Worm (Caenorhabditis elegans) whole organism, late embryonic: Measurements from ENCODE around the gene nep-2.

ENCODE experiments used
- ama-1 ChIP-seq: fragments of 150-350 bp; optimal IDR thresholded peaks from 2 replicates; lab custom pipeline; 2014
- ceh-18 ChIP-seq: sonication (generic microtip); optimal IDR thresholded peaks from 2 replicates; lab custom pipeline; 2016; ENCODE audit warnings: missing genetic modification characterization, missing compliant biosample characterization
- ceh-48 ChIP-seq: sonication (generic microtip); optimal IDR thresholded peaks from 2 replicates; lab custom pipeline; 2016; ENCODE audit warnings: missing genetic modification characterization, inconsistent platforms, missing compliant biosample characterization
- che-1 ChIP-seq: sonication (generic microtip); optimal IDR thresholded peaks from 2 replicates; lab custom pipeline; 2016; ENCODE audit warnings: mild to moderate bottlenecking, missing genetic modification characterization, missing compliant biosample characterization
- fkh-6 ChIP-seq: sonication (generic microtip); optimal IDR thresholded peaks from 2 replicates; lab custom pipeline; 2016; ENCODE audit warnings: missing genetic modification characterization, missing compliant biosample characterization
- lim-6 ChIP-seq: sonication (generic microtip); optimal IDR thresholded peaks from 2 replicates; lab custom pipeline; 2016; ENCODE audit warnings: missing genetic modification characterization, missing compliant biosample characterization
- madf-2 ChIP-seq: sonication (generic microtip); optimal IDR thresholded peaks from 2 replicates; lab custom pipeline; 2017; ENCODE audit warnings: missing genetic modification characterization, missing compliant biosample characterization
- nhr-11 ChIP-seq: fragments of 150-350 bp; optimal IDR thresholded peaks from 2 replicates; lab custom pipeline; 2014; ENCODE audit warnings: missing biosample characterization, missing genetic modification characterization
- nhr-232 ChIP-seq: sonication (generic microtip); optimal IDR thresholded peaks from 2 replicates; lab custom pipeline; 2016; ENCODE audit warnings: missing genetic modification characterization, missing compliant biosample characterization
- zip-5 ChIP-seq: sonication (generic microtip); optimal IDR thresholded peaks from 2 replicates; lab custom pipeline; 2016; ENCODE audit warnings: missing genetic modification characterization, missing compliant biosample characterization

- no peak for TF ChIP-seq ceh-48 (tag; lab: Kevin White, UChicago)
- TF ChIP-seq fkh-6 (tag; lab: Kevin White, UChicago) = no peak
- TF ChIP-seq lim-6 (tag; lab: Kevin White, UChicago) = no peak
- no peak for TF ChIP-seq nhr-232 (tag; lab: Kevin White, UChicago)
- no peak for TF ChIP-seq nhr-11 (tag; lab: Kevin White, UChicago)
- no peak for TF ChIP-seq ama-1
- no peak for TF ChIP-seq che-1 (tag; lab: Kevin White, UChicago)
- TF ChIP-seq ceh-18 (tag; lab: Kevin White, UChicago) = no peak
- TF ChIP-seq madf-2 (tag; lab: Kevin White, UChicago) = no peak
- TF ChIP-seq zip-5 = no peak
These were observed 35.5 kb downstream of the nep-2 start, which contains the start of gene nspf-3 for ce11 chrII:2690080-2690479.
